Fruit fly (Drosophila melanogaster) Kc167 (cell line): ENCODE results near the gene CG43295.

ENCODE experiments used
- Sin3A ChIP-seq: fragments of >200 bp; optimal IDR thresholded peaks from 2 replicates; lab custom pipeline; 2018; ENCODE audit warnings: missing external identifiers
- insv ChIP-seq: fragments of >200 bp; optimal IDR thresholded peaks from 3 replicates; lab custom pipeline; 2018; ENCODE audit warnings: missing external identifiers

DNA sequence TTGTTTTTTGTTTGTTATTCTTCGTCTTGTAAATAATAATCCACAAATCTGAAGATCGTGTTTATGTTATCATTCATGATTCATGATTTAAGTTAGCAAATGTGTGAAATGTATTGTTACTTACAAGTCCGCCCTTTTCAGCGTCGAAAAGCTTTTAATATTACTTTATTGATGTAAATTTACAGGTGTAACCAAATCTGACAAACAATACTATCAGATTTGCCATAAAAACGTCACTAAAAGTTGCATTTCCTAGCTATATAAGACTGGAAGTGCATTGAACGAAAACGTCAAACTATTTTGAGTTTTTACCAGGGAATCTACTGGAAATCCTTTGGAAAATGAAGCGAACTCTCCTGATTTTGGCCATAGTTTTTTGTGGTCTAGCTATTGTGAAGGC, 23.4 kb upstream of the CG43295 start, which contains the start of gene CG33258:
- TF ChIP-seq insv (lab: Kevin White, UChicago) (no peak), Sin3A (lab: Kevin White, UChicago) (no peak)
